Worm (Caenorhabditis elegans): ENCODE data around the gene srz-96.

Gene srz-96

ce11 chrV:17225389-17225788 lies 26.4 kb downstream of the srz-96 start, which contains the start of gene scl-25:
Gene scl-25 (plus strand): TSS chrV:17225689.
- TF ChIP-seq unc-62 (GFP tag; optimal IDR thresholded peaks at IDR 0.05 in 1 of 2) (peak in 1 of 2 experiments; percentile 47), unc-62 (tag; optimal IDR thresholded peaks at IDR 0.05) (no peak), set-16 (GFP tag; IDR thresholded peaks at IDR 0.05) (no peak)

ce11 chrV:17226119-17226518 lies 27.1 kb downstream of the srz-96 start, which contains the start of gene srh-112:
Gene srh-112 (minus strand): TSS chrV:17226219.
- TF ChIP-seq F10B5.3 (tag; optimal IDR thresholded peaks at IDR 0.05) (no peak), aha-1 (tag) (peak; percentile 16)

DNA sequence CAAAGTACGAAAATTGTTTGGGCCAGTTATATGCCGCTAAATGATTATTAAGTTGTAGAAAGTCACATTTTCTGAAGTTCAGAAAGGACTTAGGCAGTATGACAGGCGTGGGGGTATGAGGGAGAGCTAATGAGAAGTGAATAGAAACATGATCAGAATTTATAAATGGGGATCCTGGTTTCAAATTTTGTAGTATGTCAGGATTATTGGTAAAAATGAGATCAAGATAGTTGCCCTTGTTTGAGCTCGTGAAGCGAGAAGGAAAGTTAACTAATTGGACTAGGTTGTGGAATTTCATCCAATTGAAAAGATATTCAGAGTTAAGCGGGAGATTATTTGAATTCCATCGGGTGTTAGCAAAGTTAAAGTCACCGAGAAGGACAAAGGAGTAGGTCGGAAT lies 33.4 kb downstream of the srz-96 start:
- TF ChIP-seq lim-7 (GFP tag; IDR thresholded peaks at IDR 0.05) (no peak), unc-62 (GFP tag; optimal IDR thresholded peaks at IDR 0.05 in 1 of 2) (peak in 1 of 2 experiments; percentile 98), unc-62 (tag; optimal IDR thresholded peaks at IDR 0.05) (no peak)

ce11 chrV:17236345-17236744 lies 37.3 kb downstream of the srz-96 start, which contains the start of gene T19C9.10:
Gene T19C9.10 (plus strand): TSS chrV:17236592.
- TF ChIP-seq nhr-76 (tag; optimal IDR thresholded peaks at IDR 0.05) (no peak), cey-2 (tag; optimal IDR thresholded peaks at IDR 0.05; ENCODE audit: borderline replicate concordance, insufficient read depth) (no peak), aha-1 (tag) (peak; percentile 54), tra-1 (GFP tag; IDR thresholded peaks at IDR 0.05) (no peak)

- no peak for TF ChIP-seq attf-4 (tag; optimal IDR thresholded peaks at IDR 0.05)
- TF ChIP-seq dmd-6 (GFP tag; IDR thresholded peaks at IDR 0.05) = peak; percentile 37; the same call in 1 of the 2 replicates
- TF ChIP-seq nhr-102 (tag; optimal IDR thresholded peaks at IDR 0.05) = no peak
- peak; percentile 74 for TF ChIP-seq pqm-1 (tag; optimal IDR thresholded peaks at IDR 0.05)
- no peak for TF ChIP-seq lin-39 (tag; optimal IDR thresholded peaks at IDR 0.05)
- TF ChIP-seq spr-1 (tag; optimal IDR thresholded peaks at IDR 0.05) = no peak
- 0 out of 2 replicates have a peak, but pooled peaks have one; percentile 51 for TF ChIP-seq php-3 (GFP tag; IDR thresholded peaks at IDR 0.05)
- TF ChIP-seq hlh-11 (tag; optimal IDR thresholded peaks at IDR 0.05) = peak; percentile 55
- TF ChIP-seq sdz-12 (GFP tag; optimal IDR thresholded peaks at IDR 0.05) = no peak
- no peak for TF ChIP-seq daf-16 (GFP tag; optimal IDR thresholded peaks at IDR 0.05)
- TF ChIP-seq daf-16 (tag; optimal IDR thresholded peaks at IDR 0.05) = peak; percentile 83
- no peak for TF ChIP-seq F44E2.7 (GFP tag; IDR thresholded peaks at IDR 0.05)
- TF ChIP-seq fos-1 (tag; optimal IDR thresholded peaks at IDR 0.05) = no peak
- no peak for TF ChIP-seq nhr-41 (GFP tag; IDR thresholded peaks at IDR 0.05)
- no peak for TF ChIP-seq lin-38 (GFP tag; IDR thresholded peaks at IDR 0.05)
- peak; percentile 74 for TF ChIP-seq nhr-28 (tag; optimal IDR thresholded peaks at IDR 0.05)
- TF ChIP-seq dmd-9 (GFP tag; IDR thresholded peaks at IDR 0.05) = no peak
- no peak for TF ChIP-seq mes-2 (tag; optimal IDR thresholded peaks at IDR 0.05; ENCODE audit: poor library complexity, severe bottlenecking)
Measured at ce11 chrV:17238799-17239198, 39.8 kb downstream of the srz-96 start, which contains the start of gene T19C9.8. Gene T19C9.8 (plus strand): TSS chrV:17239097.

DNA sequence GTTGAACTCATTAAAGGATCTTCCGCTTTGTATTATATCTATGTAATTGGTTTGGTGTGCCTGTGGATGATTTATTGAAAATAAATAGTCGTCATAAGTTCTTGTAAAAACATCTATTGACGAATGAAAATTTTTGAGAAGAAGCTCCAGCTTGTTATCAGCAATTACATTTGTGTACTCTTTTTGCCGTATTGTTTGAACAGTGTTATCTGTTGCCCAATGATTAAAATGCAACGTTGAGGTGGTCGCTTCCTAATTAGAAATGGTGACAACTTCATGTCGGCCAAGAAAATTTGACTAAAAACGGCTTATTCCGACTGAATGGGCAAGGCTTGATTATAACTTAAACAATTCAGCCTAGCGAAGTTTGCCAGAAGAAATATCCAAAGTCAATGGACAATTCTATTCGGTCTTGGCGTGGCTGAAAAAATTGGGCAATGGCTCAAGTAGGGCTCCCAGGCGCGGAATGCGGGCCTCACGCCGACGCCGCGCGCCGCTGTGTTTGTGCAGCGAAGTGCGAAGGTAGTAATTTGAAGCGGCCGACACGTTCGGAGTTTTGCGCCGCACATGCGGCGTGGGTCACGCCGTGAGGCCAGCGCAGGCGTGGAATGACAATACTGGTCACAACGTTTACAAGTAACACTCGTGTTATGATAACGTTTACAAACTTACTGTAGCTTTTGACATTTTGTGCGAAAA lies 41.7 kb downstream of the srz-96 start:
- TF ChIP-seq saeg-2 (GFP tag; IDR thresholded peaks at IDR 0.05) (no peak), attf-4 (tag; optimal IDR thresholded peaks at IDR 0.05) (no peak), nhr-48 (tag; optimal IDR thresholded peaks at IDR 0.05) (no peak), lin-1 (GFP tag; IDR thresholded peaks at IDR 0.05) (no peak), dmd-6 (GFP tag; IDR thresholded peaks at IDR 0.05) (peak; percentile 8; the same call in 1 of the 2 replicates), hmg-1.1 (GFP tag; IDR thresholded peaks at IDR 0.05) (no peak), cey-2 (tag; optimal IDR thresholded peaks at IDR 0.05; ENCODE audit: borderline replicate concordance, insufficient read depth) (no peak), lsy-2 (tag; optimal IDR thresholded peaks at IDR 0.05) (no peak), dmd-8 (GFP tag; IDR thresholded peaks at IDR 0.05) (no peak), D1046.2 (GFP tag; IDR thresholded peaks at IDR 0.05) (no peak), nhr-28 (tag; optimal IDR thresholded peaks at IDR 0.05) (peak; percentile 21), dve-1 (tag; optimal IDR thresholded peaks at IDR 0.05; ENCODE audit: insufficient read depth) (no peak), vab-7 (GFP tag; IDR thresholded peaks at IDR 0.05) (0 out of 2 replicates have a peak, but pooled peaks have one; percentile 16), daf-8 (GFP tag; IDR thresholded peaks at IDR 0.05) (no peak), set-16 (GFP tag; IDR thresholded peaks at IDR 0.05) (peak; percentile 81), duxl-1 (tag; optimal IDR thresholded peaks at IDR 0.05; ENCODE audit: poor library complexity) (no peak), aha-1 (tag) (no peak), pqm-1 (tag; optimal IDR thresholded peaks at IDR 0.05) (peak; percentile 77), unc-62 (GFP tag; optimal IDR thresholded peaks at IDR 0.05 in 1 of 2) (peak in 1 of 2 experiments; percentile 5), unc-62 (tag; optimal IDR thresholded peaks at IDR 0.05) (no peak), sdz-12 (GFP tag; optimal IDR thresholded peaks at IDR 0.05) (no peak), mep-1 (tag; optimal IDR thresholded peaks at IDR 0.05) (no peak)
